ENCODE assay signal across 3 worm cellular contexts in genomic region chrX:12393786-12394308, ce11.
TF ChIP-seq lines count a peak whose summit lies in the region.

TSS of gene F17E5.2 (plus strand) at chrX:12394258.

TF ChIP-seq in whole organism, L1 larva, 84 proteins besides CTCF, POLR2A, EP300 and RAD21 (continued from another document and continues in another):
- peak in 4 of 6 experiments; percentile 69 to 85 (median 78) for TF ChIP-seq elt-3 (tag; optimal IDR thresholded peaks at IDR 0.05; lab: Kevin White, UChicago)
- peak; percentile 68 to 81 (median 78) for TF ChIP-seq dpl-1 (GFP tag; optimal IDR thresholded peaks at IDR 0.05; lab: Kevin White, UChicago)
- peak in 1 of 2 experiments; percentile 94 for TF ChIP-seq mdl-1 (tag; optimal IDR thresholded peaks at IDR 0.05; lab: Kevin White, UChicago)
- peak; percentile 91 for TF ChIP-seq egl-13 (tag; optimal IDR thresholded peaks at IDR 0.05; lab: Kevin White, UChicago)
- TF ChIP-seq lin-39 (tag; optimal IDR thresholded peaks at IDR 0.05; lab: Kevin White, UChicago) = peak; percentile 83
- peak; percentile 86 for TF ChIP-seq grh-1 (GFP tag; IDR thresholded peaks at IDR 0.05; lab: Robert Waterston, UW)
- TF ChIP-seq F16B12.6 (tag; optimal IDR thresholded peaks at IDR 0.05; lab: Kevin White, UChicago) = peak; percentile 59
- TF ChIP-seq nhr-71 (tag; optimal IDR thresholded peaks at IDR 0.05; lab: Kevin White, UChicago) = peak; percentile 97
- TF ChIP-seq nhr-76 (tag; optimal IDR thresholded peaks at IDR 0.05; lab: Kevin White, UChicago) = no peak
- TF ChIP-seq nhr-47 (tag; optimal IDR thresholded peaks at IDR 0.05; lab: Kevin White, UChicago) = peak; percentile 95
- TF ChIP-seq ets-5 (GFP tag; IDR thresholded peaks at IDR 0.05; lab: Robert Waterston, UW) = no peak
- no peak for TF ChIP-seq C34B4.2 (tag; optimal IDR thresholded peaks at IDR 0.05; lab: Kevin White, UChicago)
- TF ChIP-seq isw-1 (GFP tag; IDR thresholded peaks at IDR 0.05; lab: Robert Waterston, UW) = peak; percentile 80
- TF ChIP-seq hpl-2 (GFP tag; optimal IDR thresholded peaks at IDR 0.05; lab: Kevin White, UChicago) = peak; percentile 76
- TF ChIP-seq ceh-88 (GFP tag; IDR thresholded peaks at IDR 0.05; lab: Robert Waterston, UW) = peak; percentile 66
- no peak for TF ChIP-seq fkh-4 (tag; optimal IDR thresholded peaks at IDR 0.05; lab: Kevin White, UChicago; ENCODE audit: borderline replicate concordance)
- TF ChIP-seq nhr-12 (tag; optimal IDR thresholded peaks at IDR 0.05; lab: Kevin White, UChicago) = no peak
- TF ChIP-seq sox-4 (tag; optimal IDR thresholded peaks at IDR 0.05; lab: Kevin White, UChicago) = peak; percentile 74
- peak; percentile 93 for TF ChIP-seq xbp-1 (tag; optimal IDR thresholded peaks at IDR 0.05; lab: Kevin White, UChicago)
- peak; percentile 98 for TF ChIP-seq C16A3.4 (tag; optimal IDR thresholded peaks at IDR 0.05; lab: Kevin White, UChicago)
- peak; percentile 95 for TF ChIP-seq nhr-19 (GFP tag; conservative IDR thresholded peaks at IDR 0.05; lab: Robert Waterston, UW)
- TF ChIP-seq snu-23 (GFP tag; optimal IDR thresholded peaks at IDR 0.05; lab: Kevin White, UChicago) = peak; percentile 98
- TF ChIP-seq fkh-10 (GFP tag; optimal IDR thresholded peaks at IDR 0.05; lab: Kevin White, UChicago) = peak; percentile 95
- peak; percentile 90 for TF ChIP-seq mef-2 (tag; optimal IDR thresholded peaks at IDR 0.05; lab: Kevin White, UChicago)
- peak; percentile 92 for TF ChIP-seq lin-13 (GFP tag; optimal IDR thresholded peaks at IDR 0.05; lab: Kevin White, UChicago)
- peak; percentile 95 for TF ChIP-seq swsn-7 (tag; optimal IDR thresholded peaks at IDR 0.05; lab: Kevin White, UChicago)
- TF ChIP-seq ceh-8 (GFP tag; optimal IDR thresholded peaks at IDR 0.05; lab: Kevin White, UChicago) = peak; percentile 46
- TF ChIP-seq aly-2 (tag; optimal IDR thresholded peaks at IDR 0.05; lab: Kevin White, UChicago) = peak; percentile 72
- peak; percentile 70 for TF ChIP-seq elt-2 (tag; optimal IDR thresholded peaks at IDR 0.05; lab: Kevin White, UChicago)
- peak; percentile 72 for TF ChIP-seq aha-1 (tag; optimal IDR thresholded peaks at IDR 0.05; lab: Kevin White, UChicago)
- peak; percentile 86 to 94 (median 92) for TF ChIP-seq ceh-82 (tag; optimal IDR thresholded peaks at IDR 0.05; lab: Kevin White, UChicago)
- no peak for TF ChIP-seq ceh-63 (GFP tag; optimal IDR thresholded peaks at IDR 0.05; lab: Kevin White, UChicago)
- peak; percentile 93 for TF ChIP-seq unc-130 (tag; optimal IDR thresholded peaks at IDR 0.05; lab: Kevin White, UChicago)
- TF ChIP-seq blmp-1 (tag; optimal IDR thresholded peaks at IDR 0.05; lab: Kevin White, UChicago) = peak; percentile 86
- peak; percentile 78 for TF ChIP-seq zag-1 (tag; optimal IDR thresholded peaks at IDR 0.05; lab: Kevin White, UChicago)
- TF ChIP-seq lsy-2 (tag; optimal IDR thresholded peaks at IDR 0.05; lab: Kevin White, UChicago) = peak; percentile 92 to 94
- TF ChIP-seq lir-3 (tag; optimal IDR thresholded peaks at IDR 0.05; lab: Kevin White, UChicago; ENCODE audit: poor library complexity) = peak; percentile 77
- TF ChIP-seq ces-1 (GFP tag; optimal IDR thresholded peaks at IDR 0.05; lab: Kevin White, UChicago) = no peak
- TF ChIP-seq alr-1 (tag; optimal IDR thresholded peaks at IDR 0.05; lab: Kevin White, UChicago; ENCODE audit: borderline replicate concordance) = no peak
- peak; percentile 65 for TF ChIP-seq C04F5.9 (tag; optimal IDR thresholded peaks at IDR 0.05; lab: Kevin White, UChicago)
- no peak for TF ChIP-seq unc-30 (tag; optimal IDR thresholded peaks at IDR 0.05; lab: Kevin White, UChicago)
- peak; percentile 85 for TF ChIP-seq snpc-4 (tag; optimal IDR thresholded peaks at IDR 0.05; lab: Kevin White, UChicago)
- TF ChIP-seq efl-3 (GFP tag; optimal IDR thresholded peaks at IDR 0.05; lab: Kevin White, UChicago) = no peak

TF ChIP-seq in whole organism, L3 larva, 47 proteins besides CTCF, POLR2A, EP300 and RAD21 (continued from another document):
- TF ChIP-seq ztf-11 (tag; optimal IDR thresholded peaks at IDR 0.05; lab: Kevin White, UChicago) (no peak), aly-2 (tag; optimal IDR thresholded peaks at IDR 0.05; lab: Kevin White, UChicago) (no peak), nhr-28 (tag; optimal IDR thresholded peaks at IDR 0.05; lab: Kevin White, UChicago) (no peak), nfya-1 (tag; optimal IDR thresholded peaks at IDR 0.05; lab: Kevin White, UChicago; ENCODE audit: insufficient read depth) (peak; percentile 92), snpc-4 (tag; optimal IDR thresholded peaks at IDR 0.05; lab: Kevin White, UChicago) (peak; percentile 92), skn-1 (tag; optimal IDR thresholded peaks at IDR 0.05; lab: Kevin White, UChicago) (peak; percentile 79), unc-62 (GFP tag; optimal IDR thresholded peaks at IDR 0.05; lab: Kevin White, UChicago) (peak; percentile 20), ceh-9 (tag; optimal IDR thresholded peaks at IDR 0.05; lab: Kevin White, UChicago) (no peak), fos-1 (tag; optimal IDR thresholded peaks at IDR 0.05; lab: Kevin White, UChicago) (no peak), nhr-77 (tag; optimal IDR thresholded peaks at IDR 0.05; lab: Kevin White, UChicago) (peak; percentile 85), lin-15B (tag; optimal IDR thresholded peaks at IDR 0.05; lab: Kevin White, UChicago) (peak; percentile 80), mml-1 (tag; optimal IDR thresholded peaks at IDR 0.05; lab: Kevin White, UChicago) (no peak), elt-1 (tag; optimal IDR thresholded peaks at IDR 0.05; lab: Kevin White, UChicago) (peak; percentile 75), mdl-1 (tag; optimal IDR thresholded peaks at IDR 0.05; lab: Kevin White, UChicago) (no peak), fkh-2 (tag; optimal IDR thresholded peaks at IDR 0.05; lab: Kevin White, UChicago) (no peak), ama-1 (optimal IDR thresholded peaks at IDR 0.05; lab: Kevin White, UChicago) (peak; percentile 46), nhr-25 (tag; optimal IDR thresholded peaks at IDR 0.05; lab: Kevin White, UChicago) (peak; percentile 99), zag-1 (tag; optimal IDR thresholded peaks at IDR 0.05; lab: Kevin White, UChicago) (no peak), daf-12 (tag; optimal IDR thresholded peaks at IDR 0.05; lab: Kevin White, UChicago) (no peak), nhr-11 (tag; optimal IDR thresholded peaks at IDR 0.05; lab: Kevin White, UChicago) (peak; percentile 77), ceh-82 (tag; optimal IDR thresholded peaks at IDR 0.05; lab: Kevin White, UChicago) (peak; percentile 75), nhr-43 (tag; optimal IDR thresholded peaks at IDR 0.05; lab: Kevin White, UChicago; ENCODE audit: poor library complexity, severe bottlenecking) (peak; percentile 87), ZK546.5 (tag; optimal IDR thresholded peaks at IDR 0.05; lab: Kevin White, UChicago) (no peak), pqm-1 (tag; optimal IDR thresholded peaks at IDR 0.05; lab: Kevin White, UChicago) (peak; percentile 65), fkh-10 (GFP tag; optimal IDR thresholded peaks at IDR 0.05; lab: Kevin White, UChicago) (peak; percentile 82), sea-2 (GFP tag; optimal IDR thresholded peaks at IDR 0.05; lab: Kevin White, UChicago) (peak; percentile 10), ztf-4 (tag; optimal IDR thresholded peaks at IDR 0.05; lab: Kevin White, UChicago) (peak; percentile 30), nhr-76 (tag; optimal IDR thresholded peaks at IDR 0.05; lab: Kevin White, UChicago) (peak; percentile 14)
TF ChIP-seq in whole organism, L3 larva: peak in this region for 30.

TF ChIP-seq in whole organism, young adult, 124 proteins besides CTCF, POLR2A, EP300 and RAD21 (continued from another document):
- TF ChIP-seq repo-1 (tag; optimal IDR thresholded peaks at IDR 0.05; lab: Kevin White, UChicago) (peak; percentile 65), let-607 (tag; optimal IDR thresholded peaks at IDR 0.05; lab: Kevin White, UChicago) (peak; percentile 67 to 72), nfyb-1 (GFP tag; IDR thresholded peaks at IDR 0.05; lab: Robert Waterston, UW) (peak; percentile 83), lir-1 (GFP tag; conservative IDR thresholded peaks at IDR 0.05; lab: Robert Waterston, UW) (peak; percentile 49; the same call in 1 of the 2 replicates), cebp-1 (GFP tag; IDR thresholded peaks at IDR 0.05; lab: Robert Waterston, UW) (0 out of 2 replicates have a peak, but pooled peaks have one; percentile 10), cebp-1 (tag; optimal IDR thresholded peaks at IDR 0.05; lab: Kevin White, UChicago) (no peak), madf-10 (tag; optimal IDR thresholded peaks at IDR 0.05; lab: Kevin White, UChicago) (peak; percentile 62), ztf-6 (GFP tag; IDR thresholded peaks at IDR 0.05; lab: Robert Waterston, UW) (0 out of 2 replicates have a peak, but pooled peaks have one; percentile 5), hmg-20 (GFP tag; IDR thresholded peaks at IDR 0.05; lab: Robert Waterston, UW) (0 out of 2 replicates have a peak, but pooled peaks have one; percentile 14), T26A5.8 (tag; optimal IDR thresholded peaks at IDR 0.05; lab: Kevin White, UChicago) (no peak), tlf-1 (GFP tag; optimal IDR thresholded peaks at IDR 0.05; lab: Kevin White, UChicago) (peak; percentile 53), Y56A3A.18 (GFP tag; IDR thresholded peaks at IDR 0.05; lab: Robert Waterston, UW) (0 out of 2 replicates have a peak, but pooled peaks have one; percentile 48), egl-18 (GFP tag; IDR thresholded peaks at IDR 0.05; lab: Robert Waterston, UW) (0 out of 2 replicates have a peak, but pooled peaks have one; percentile 61), ceh-58 (GFP tag; IDR thresholded peaks at IDR 0.05; lab: Robert Waterston, UW) (no peak), hsf-1 (GFP tag; IDR thresholded peaks at IDR 0.05; lab: Robert Waterston, UW) (no peak), ama-1 (optimal IDR thresholded peaks at IDR 0.05; lab: Kevin White, UChicago) (no peak), ama-1 (GFP tag; optimal IDR thresholded peaks at IDR 0.05; lab: Kevin White, UChicago) (no peak), dpl-1 (GFP tag; optimal IDR thresholded peaks at IDR 0.05; lab: Kevin White, UChicago) (no peak), hlh-12 (tag; optimal IDR thresholded peaks at IDR 0.05; lab: Kevin White, UChicago) (no peak), F23B12.7 (tag; optimal IDR thresholded peaks at IDR 0.05; lab: Kevin White, UChicago; ENCODE audit: insufficient read depth) (peak; percentile 14), lin-26 (GFP tag; IDR thresholded peaks at IDR 0.05; lab: Robert Waterston, UW) (no peak; the same call in 1 of the 2 replicates)
